Fruit fly (Drosophila melanogaster): ENCODE data around the gene CG13085.

DNA sequence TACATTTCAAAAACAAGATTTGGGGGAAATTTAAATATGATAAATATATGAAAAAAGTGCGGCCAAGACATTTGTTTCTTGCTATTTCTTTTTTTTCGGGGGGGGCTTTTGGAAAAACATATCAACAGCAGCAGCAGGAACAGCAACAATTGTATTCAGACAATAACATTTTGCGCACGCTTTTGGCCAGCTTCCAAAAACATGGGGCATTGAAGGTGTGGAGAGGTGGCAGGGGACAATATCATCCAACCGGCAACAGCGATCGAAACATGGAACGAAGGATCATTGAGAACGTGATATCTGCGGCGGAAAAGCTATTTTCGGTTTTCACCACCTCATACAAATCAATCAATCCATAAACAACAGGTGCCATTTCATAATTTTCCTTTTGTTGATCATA lies 21.9 kb upstream of the CG13085 start:
- no peak for TF ChIP-seq CG3919 (GFP tag; optimal IDR thresholded peaks at IDR 0.05)
- no peak for TF ChIP-seq CG16779 (tag; optimal IDR thresholded peaks at IDR 0.05)
- no peak for TF ChIP-seq achi (GFP tag; optimal IDR thresholded peaks at IDR 0.05)
- no peak for TF ChIP-seq Sox102F (GFP tag; optimal IDR thresholded peaks at IDR 0.05)
- no peak for TF ChIP-seq esn (GFP tag; optimal IDR thresholded peaks at IDR 0.05)
- no peak for TF ChIP-seq Smox (GFP tag; optimal IDR thresholded peaks at IDR 0.05)
- TF ChIP-seq dac (GFP tag; optimal IDR thresholded peaks at IDR 0.05), result no peak
- no peak for TF ChIP-seq Blimp-1 (GFP tag; optimal IDR thresholded peaks at IDR 0.05)
- TF ChIP-seq acj6 (GFP tag; optimal IDR thresholded peaks at IDR 0.05), result no peak
- TF ChIP-seq fkh (GFP tag; optimal IDR thresholded peaks at IDR 0.05), result no peak
- TF ChIP-seq Met (GFP tag; optimal IDR thresholded peaks at IDR 0.05), result no peak
